Worm (Caenorhabditis elegans): Measurements from ENCODE around the gene popl-7.

Gene popl-7

ce11 chrIV:13369120-13369842 lies 1.2 kb upstream of the popl-7 start, which contains the start of gene agt-1:
TSS of gene agt-1 (minus strand) at chrIV:13369412.
- TF ChIP-seq fkh-6 (tag; optimal IDR thresholded peaks at IDR 0.05), result no peak
- TF ChIP-seq lim-6 (tag; optimal IDR thresholded peaks at IDR 0.05), result no peak
- no peak for TF ChIP-seq mec-3 (tag; optimal IDR thresholded peaks at IDR 0.05; ENCODE audit: borderline replicate concordance)
- no peak for TF ChIP-seq ceh-22 (tag; optimal IDR thresholded peaks at IDR 0.05)
- no peak for TF ChIP-seq npax-4 (tag; optimal IDR thresholded peaks at IDR 0.05)
- no peak for TF ChIP-seq pqm-1 (tag; optimal IDR thresholded peaks at IDR 0.05)
- TF ChIP-seq unc-55 (GFP tag; optimal IDR thresholded peaks at IDR 0.05), result no peak
- no peak for TF ChIP-seq eyg-1 (tag; optimal IDR thresholded peaks at IDR 0.05)
- no peak for TF ChIP-seq Y22D7AL.16 (tag; optimal IDR thresholded peaks at IDR 0.05)

ce11 chrIV:13371699-13372098 lies 1.2 kb downstream of the popl-7 start, which contains the start of gene Y62E10A.6:
TSS of gene Y62E10A.6 (plus strand) at chrIV:13371999.
- TF ChIP-seq lim-6 (tag; optimal IDR thresholded peaks at IDR 0.05) (no peak), zip-5 (tag; optimal IDR thresholded peaks at IDR 0.05) (no peak), hlh-8 (tag; optimal IDR thresholded peaks at IDR 0.05) (no peak), hlh-15 (tag; optimal IDR thresholded peaks at IDR 0.05) (no peak), nfya-1 (tag; optimal IDR thresholded peaks at IDR 0.05) (no peak), ceh-45 (GFP tag; IDR thresholded peaks at IDR 0.05) (no peak), T23F11.4 (GFP tag; optimal IDR thresholded peaks at IDR 0.05) (no peak), ceh-22 (tag; optimal IDR thresholded peaks at IDR 0.05) (no peak)

- peak; percentile 54 for TF ChIP-seq ceh-48 (tag; optimal IDR thresholded peaks at IDR 0.05)
- no peak for TF ChIP-seq ceh-14 (tag; optimal IDR thresholded peaks at IDR 0.05)
Observed at ce11 chrIV:13374918-13375317, 4.4 kb downstream of the popl-7 start.

- no peak for TF ChIP-seq che-1 (tag; optimal IDR thresholded peaks at IDR 0.05)
Observed at ce11 chrIV:13377716-13378115, 7.2 kb downstream of the popl-7 start, which contains the start of gene mau-8. TSS of gene mau-8 (plus strand) at chrIV:13378016.

- TF ChIP-seq sox-2 (GFP tag; IDR thresholded peaks at IDR 0.05) (no peak), elt-4 (tag; optimal IDR thresholded peaks at IDR 0.05) (no peak), tbx-2 (tag; optimal IDR thresholded peaks at IDR 0.05) (no peak)
Observed at ce11 chrIV:13380506-13380905, 10.0 kb downstream of the popl-7 start.

- TF ChIP-seq ceh-24 (tag; optimal IDR thresholded peaks at IDR 0.05) (no peak), ceh-22 (tag; optimal IDR thresholded peaks at IDR 0.05) (no peak), lin-11 (tag; optimal IDR thresholded peaks at IDR 0.05) (no peak), ama-1 (optimal IDR thresholded peaks at IDR 0.05) (no peak), C38D4.7 (GFP tag; optimal IDR thresholded peaks at IDR 0.05) (no peak), ceh-48 (tag; optimal IDR thresholded peaks at IDR 0.05) (no peak), unc-55 (GFP tag; optimal IDR thresholded peaks at IDR 0.05) (no peak), odd-2 (tag; optimal IDR thresholded peaks at IDR 0.05) (no peak), fkh-6 (tag; optimal IDR thresholded peaks at IDR 0.05) (no peak), pag-3 (tag; optimal IDR thresholded peaks at IDR 0.05; ENCODE audit: borderline replicate concordance) (no peak), dve-1 (tag; optimal IDR thresholded peaks at IDR 0.05) (no peak), ceh-19 (GFP tag; optimal IDR thresholded peaks at IDR 0.05) (no peak), ahr-1 (tag; optimal IDR thresholded peaks at IDR 0.05) (no peak), tbx-7 (tag; optimal IDR thresholded peaks at IDR 0.05) (no peak)
Observed at ce11 chrIV:13381823-13382222, 11.3 kb downstream of the popl-7 start, which contains the start of gene emc-3. TSS of gene emc-3 (minus strand) at chrIV:13381923.
